Worm (Caenorhabditis elegans) whole organism, late embryonic: Measurements from ENCODE around the gene H40L08.2.

Experiments
- C38D4.7 ChIP-seq: fragments of 200-800 bp; sonication (Bioruptor generic); optimal IDR thresholded peaks from 2 replicates; lab custom pipeline; 2018; ENCODE audit warnings: mild to moderate bottlenecking, missing genetic modification characterization, moderate library complexity, missing compliant biosample characterization
- ceh-30 ChIP-seq: fragments of 150-350 bp; optimal IDR thresholded peaks from 2 replicates; lab custom pipeline; 2014; ENCODE audit warnings: missing biosample characterization, missing genetic modification characterization
- ceh-48 ChIP-seq: sonication (generic microtip); optimal IDR thresholded peaks from 2 replicates; lab custom pipeline; 2016; ENCODE audit warnings: missing genetic modification characterization, inconsistent platforms, missing compliant biosample characterization
- ceh-9 ChIP-seq: sonication (generic microtip); optimal IDR thresholded peaks from 2 replicates; lab custom pipeline; 2016; ENCODE audit warnings: mild to moderate bottlenecking, missing genetic modification characterization, inconsistent platforms, missing compliant biosample characterization
- che-1 ChIP-seq: sonication (generic microtip); optimal IDR thresholded peaks from 2 replicates; lab custom pipeline; 2016; ENCODE audit warnings: mild to moderate bottlenecking, missing genetic modification characterization, missing compliant biosample characterization
- hlh-8 ChIP-seq: sonication (generic microtip); optimal IDR thresholded peaks from 2 replicates; lab custom pipeline; 2016; ENCODE audit warnings: missing genotype, missing genetic modification characterization, missing compliant biosample characterization
- pag-3 ChIP-seq: sonication (generic microtip); optimal IDR thresholded peaks from 2 replicates; lab custom pipeline; 2016; ENCODE audit warnings: missing compliant biosample characterization, missing genetic modification characterization, borderline replicate concordance
- pha-4 ChIP-seq: fragments of 150-350 bp; optimal IDR thresholded peaks from 2 replicates; lab custom pipeline; 2018; ENCODE audit warnings: missing biosample characterization, missing genetic modification reagents, missing genetic modification characterization
- unc-3 ChIP-seq, 2 experiments: fragments of 200-800 bp in 1 of 2; sonication (Bioruptor generic) in 1 of 2; sonication (generic microtip) in 1 of 2; conservative IDR thresholded peaks in 1 of 2; optimal IDR thresholded peaks in 1 of 2; 2 replicates each; pipeline versions ENCODE4 v1.3.6 to Lab custom; 2016 to 2022; ENCODE audit warnings: missing compliant biosample characterization in 2 of 2, missing genetic modification characterization in 2 of 2, missing genetic modification reagents in 1 of 2

- no peak for TF ChIP-seq hlh-8 (tag; lab: Kevin White, UChicago)
- no peak for TF ChIP-seq unc-3 (GFP tag; conservative IDR thresholded peaks at IDR 0.05; lab: Robert Waterston, UW)
- no peak for TF ChIP-seq unc-3 (tag; optimal IDR thresholded peaks at IDR 0.05; lab: Kevin White, UChicago)
- TF ChIP-seq pha-4 (tag; lab: Kevin White, UChicago): no peak
- TF ChIP-seq che-1 (tag; lab: Kevin White, UChicago): no peak
- no peak for TF ChIP-seq ceh-30 (tag; lab: Kevin White, UChicago)
- TF ChIP-seq ceh-48 (tag; lab: Kevin White, UChicago): no peak
- no peak for TF ChIP-seq ceh-9
- TF ChIP-seq pag-3 (tag; lab: Kevin White, UChicago): no peak
- TF ChIP-seq C38D4.7 (GFP tag; lab: Kevin White, UChicago): no peak
These were observed 41.3 kb downstream of the H40L08.2 start for ce11 chrX:15036287-15036686.
